Fruit fly (Drosophila melanogaster) whole organism, prepupa: ENCODE measurements around the gene FER.

Source experiments
- CG16779 ChIP-seq: fragments of 200-800 bp; sonication (Bioruptor generic); optimal IDR thresholded peaks from 3 replicates; lab custom pipeline; 2017; ENCODE audit warnings: missing biosample characterization, mild to moderate bottlenecking, missing genetic modification characterization
- CG4318 ChIP-seq: fragments of 200-800 bp; sonication (Bioruptor generic); optimal IDR thresholded peaks from 3 replicates; lab custom pipeline; 2017; ENCODE audit warnings: missing biosample characterization, mild to moderate bottlenecking, missing genetic modification characterization
- CG6854 ChIP-seq: fragments of 200-800 bp; sonication (Bioruptor generic); optimal IDR thresholded peaks from 2 replicates; lab custom pipeline; 2017; ENCODE audit warnings: missing biosample characterization, mild to moderate bottlenecking, missing genetic modification characterization
- CG8319 ChIP-seq: fragments of 200-800 bp; sonication (Bioruptor generic); optimal IDR thresholded peaks from 3 replicates; lab custom pipeline; 2016; ENCODE audit warnings: missing biosample characterization, missing genetic modification characterization
- Eip78C ChIP-seq: fragments of 200-800 bp; sonication (Bioruptor generic); peaks from one replicate; lab custom pipeline; 2016; ENCODE audit warnings: missing biosample characterization, missing genetic modification characterization
- Eip93F ChIP-seq: fragments of 200-800 bp; sonication (Bioruptor generic); optimal IDR thresholded peaks from 2 replicates; lab custom pipeline; 2016; ENCODE audit warnings: missing biosample characterization, mild to moderate bottlenecking, missing genetic modification characterization
- Ets96B ChIP-seq: fragments of 200-800 bp; optimal IDR thresholded peaks from 2 replicates; lab custom pipeline; 2019; ENCODE audit warnings: missing biosample characterization, mild to moderate bottlenecking, missing genetic modification characterization, moderate library complexity
- Gug ChIP-seq: fragments of 200-800 bp; sonication (Bioruptor generic); IDR thresholded peaks from 2 replicates; pipeline ENCODE4 v1.3.6; 2022; ENCODE audit warnings: missing biosample characterization, missing genetic modification characterization
- Hr39 ChIP-seq: fragments of 200-800 bp; sonication (Bioruptor generic); optimal IDR thresholded peaks from 2 replicates; lab custom pipeline; 2016; ENCODE audit warnings: missing biosample characterization, missing genetic modification characterization
- Lpt ChIP-seq: fragments of 200-800 bp; sonication (Bioruptor generic); optimal IDR thresholded peaks from 3 replicates; lab custom pipeline; 2016; ENCODE audit warnings: missing biosample characterization, missing genetic modification characterization
- Met ChIP-seq: fragments of 200-800 bp; sonication (Bioruptor generic); optimal IDR thresholded peaks from 3 replicates; lab custom pipeline; 2016; ENCODE audit warnings: missing biosample characterization, missing genetic modification characterization
- OdsH ChIP-seq: fragments of 200-800 bp; sonication (Bioruptor generic); optimal IDR thresholded peaks from 3 replicates; lab custom pipeline; 2016; ENCODE audit warnings: missing biosample characterization, missing genetic modification characterization
- fd85E ChIP-seq: fragments of 200-800 bp; sonication (Bioruptor generic); optimal IDR thresholded peaks from 3 replicates; lab custom pipeline; 2016; ENCODE audit warnings: missing biosample characterization, missing genetic modification characterization

dm6 chr3R:9338771-9339170 lies 55.6 kb downstream of the FER start:
- TF ChIP-seq fd85E (no peak), CG4318 (GFP tag; lab: Kevin White, UChicago) (no peak), Eip93F (no peak), OdsH (GFP tag; lab: Kevin White, UChicago) (no peak), CG8319 (GFP tag; lab: Kevin White, UChicago) (no peak), CG16779 (tag; lab: Kevin White, UChicago) (no peak), Met (GFP tag; lab: Kevin White, UChicago) (no peak), Gug (GFP tag; lab: Robert Waterston, UW) (no peak), CG6854 (no peak), Hr39 (no peak), Ets96B (tag; lab: Kevin White, UChicago) (no peak), Lpt (GFP tag; lab: Kevin White, UChicago) (no peak), Eip78C (GFP tag; lab: Kevin White, UChicago) (no peak)
